Worm (Caenorhabditis elegans) whole organism, mixed stage, embryonic: ENCODE results near the gene mnp-1.

Source experiments
- blmp-1 ChIP-seq: fragments of 150-350 bp; optimal IDR thresholded peaks from 2 replicates; lab custom pipeline; 2014; ENCODE audit warnings: missing biosample characterization, missing genetic modification characterization
- ceh-39 ChIP-seq: fragments of 150-350 bp; optimal IDR thresholded peaks from 2 replicates; lab custom pipeline; 2014; ENCODE audit warnings: missing biosample characterization, missing genetic modification characterization
- drap-1 ChIP-seq: fragments of 200-800 bp; sonication (Bioruptor generic); optimal IDR thresholded peaks from 3 replicates; lab custom pipeline; 2018; ENCODE audit warnings: mild to moderate bottlenecking, missing genetic modification characterization, missing compliant biosample characterization
- lin-32 ChIP-seq: fragments of 200-800 bp; sonication (Bioruptor generic); optimal IDR thresholded peaks from 2 replicates; lab custom pipeline; 2018; ENCODE audit warnings: mild to moderate bottlenecking, missing genetic modification characterization, missing compliant biosample characterization
- nhr-237 ChIP-seq: fragments of 150-350 bp; optimal IDR thresholded peaks from 2 replicates; lab custom pipeline; 2014; ENCODE audit warnings: missing biosample characterization, missing genetic modification characterization
- snpc-4 ChIP-seq: fragments of 150-350 bp; optimal IDR thresholded peaks from 2 replicates; lab custom pipeline; 2014; ENCODE audit warnings: missing biosample characterization, missing genetic modification characterization
- sptf-1 ChIP-seq: sonication (generic microtip); optimal IDR thresholded peaks from 2 replicates; lab custom pipeline; 2017; ENCODE audit warnings: mild to moderate bottlenecking, missing genetic modification characterization, moderate library complexity, missing compliant biosample characterization

DNA sequence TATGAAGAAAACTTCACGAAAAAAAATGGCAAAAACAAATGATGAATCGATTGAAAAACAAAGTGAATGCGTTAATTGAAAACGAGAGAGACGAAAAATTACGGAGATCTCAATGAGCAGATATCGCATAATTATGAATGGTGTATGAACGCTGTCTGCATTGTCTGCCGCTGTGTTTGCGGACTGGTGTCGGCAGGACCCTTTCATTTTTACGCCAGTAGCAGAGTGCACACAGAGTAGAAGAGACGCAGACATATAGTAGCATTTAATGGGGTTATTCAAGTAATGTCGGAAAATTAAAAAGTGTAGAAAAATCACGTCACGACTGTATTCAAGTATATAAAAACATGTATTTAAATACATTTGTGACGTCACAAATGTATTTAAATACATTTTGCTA lies 24.4 kb downstream of the mnp-1 start:
- TF ChIP-seq ceh-39 (tag; lab: Kevin White, UChicago) (no peak), blmp-1 (tag; lab: Kevin White, UChicago) (no peak), nhr-237 (tag; lab: Kevin White, UChicago) (no peak), sptf-1 (tag; lab: Kevin White, UChicago) (no peak), snpc-4 (no peak), drap-1 (GFP tag; lab: Kevin White, UChicago) (no peak), lin-32 (GFP tag; lab: Kevin White, UChicago) (no peak)
